Fruit fly (Drosophila melanogaster): ENCODE measurements around the gene sqh.

DNA sequence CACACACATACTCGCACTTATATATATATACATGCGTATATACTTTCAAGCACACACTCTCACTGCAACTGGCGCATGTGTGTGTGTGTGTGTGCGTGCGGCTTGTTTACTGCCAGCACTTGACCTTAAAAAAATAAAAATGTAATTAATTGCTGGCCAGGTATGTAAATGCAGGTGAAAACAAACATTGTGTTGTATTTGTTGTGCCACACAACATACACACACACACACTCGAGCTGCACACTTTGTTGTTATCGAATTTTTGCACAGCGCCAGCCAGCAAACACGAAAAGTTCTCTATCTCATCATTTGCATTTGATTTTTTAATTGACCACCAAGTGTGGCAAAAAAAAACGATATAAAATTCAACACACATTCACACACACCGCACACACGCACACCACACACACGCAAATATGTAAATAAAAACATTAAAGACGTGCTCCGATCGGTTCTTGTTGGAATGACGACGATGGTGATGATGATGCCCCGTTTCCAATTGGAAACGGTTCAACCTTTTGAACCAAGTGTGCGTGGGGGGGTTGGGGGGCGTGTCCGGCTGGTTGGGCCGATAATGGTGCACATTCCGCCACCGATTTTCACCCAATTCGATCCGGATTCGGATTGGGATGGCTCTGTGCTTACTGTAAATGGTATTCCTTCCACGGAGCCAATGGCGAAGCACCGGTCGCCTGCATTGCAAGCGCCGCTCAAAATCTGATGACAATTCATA lies 29.8 kb upstream of the sqh start:
- TF ChIP-seq Dll (optimal IDR thresholded peaks at IDR 0.05) (no peak), usp (GFP tag; optimal IDR thresholded peaks at IDR 0.05) (no peak), EcR (GFP tag; optimal IDR thresholded peaks at IDR 0.05) (no peak), CG8478 (optimal IDR thresholded peaks at IDR 0.05) (no peak), pan (optimal IDR thresholded peaks at IDR 0.05) (no peak)
